Fruit fly (Drosophila melanogaster): ENCODE data around the gene gdl-ORF39.

- TF ChIP-seq CG1529 (GFP tag; optimal IDR thresholded peaks at IDR 0.05) (no peak), fru (optimal IDR thresholded peaks at IDR 0.05) (no peak)
Observed at dm6 chr3L:15507148-15507896, 1.9 kb upstream of the gdl-ORF39 start.

Data from whole organism, embryonic.